Fruit fly (Drosophila melanogaster): ENCODE results near the gene CenB1A.

CenB1A gene

DNA sequence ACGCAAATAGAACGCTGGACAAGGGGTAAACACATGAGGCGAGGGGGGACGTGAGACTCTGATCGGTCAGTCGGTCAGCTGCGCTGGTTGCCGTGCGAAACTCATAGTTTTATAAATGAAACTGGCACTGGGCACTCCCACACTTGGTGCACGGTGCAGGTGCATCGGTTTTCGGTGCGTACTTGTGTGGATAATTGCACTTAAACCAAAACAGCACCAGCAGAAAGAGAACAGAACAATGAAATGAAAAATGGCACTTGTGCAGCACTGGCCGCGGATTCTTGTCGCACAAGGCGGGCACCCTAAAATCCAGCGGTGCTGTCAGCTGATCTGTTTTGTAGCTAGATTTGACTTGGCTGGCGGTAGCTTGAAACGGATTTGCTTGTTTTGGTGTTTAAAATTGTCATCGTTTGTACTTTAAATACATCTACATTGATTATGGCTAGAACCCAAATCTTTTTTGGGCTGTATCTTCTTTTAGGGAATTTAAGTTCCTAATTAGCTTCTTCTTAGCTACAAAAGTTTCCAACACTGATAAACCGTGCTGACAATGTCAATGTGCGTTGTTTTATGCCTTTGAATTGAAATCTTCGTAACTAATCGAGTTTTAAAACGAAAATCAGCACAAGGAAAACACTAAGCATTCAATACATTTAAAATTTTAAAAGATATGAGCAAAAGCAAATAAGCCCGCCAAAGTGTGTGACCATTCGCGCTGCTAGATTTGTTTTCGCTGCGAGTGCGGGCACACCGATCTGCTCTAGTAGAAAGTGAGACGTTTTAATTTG is at the start of gene CenB1A, which contains the start of gene Rassf:
Gene CenB1A, plus strand, starts transcription at position 718 of the 788 bp plus-strand sequence.
Gene Rassf, minus strand, starts transcription at position 249 of the 788 bp plus-strand sequence.
- TF ChIP-seq Snoo (tag; optimal IDR thresholded peaks at IDR 0.05) = no peak
- TF ChIP-seq CG15710 (tag; optimal IDR thresholded peaks at IDR 0.05) = peak; percentile 23
- TF ChIP-seq CG4496 (GFP tag; IDR thresholded peaks at IDR 0.05) = peak; percentile 65; the same call in 2 of the 3 replicates
- peak; percentile 5 for TF ChIP-seq CG34367 (tag; optimal IDR thresholded peaks at IDR 0.05)
- no peak for TF ChIP-seq CG12605 (GFP tag; IDR thresholded peaks at IDR 0.05)
- TF ChIP-seq fd96Ca (GFP tag; IDR thresholded peaks at IDR 0.05) = peak; percentile 53; the same call in 1 of the 3 replicates
- TF ChIP-seq CG17806 (tag; optimal IDR thresholded peaks at IDR 0.05) = no peak
- no peak for TF ChIP-seq EcR (GFP tag; optimal IDR thresholded peaks at IDR 0.05)
- TF ChIP-seq D1 (tag; optimal IDR thresholded peaks at IDR 0.05) = no peak
- TF ChIP-seq CG32121 (GFP tag; IDR thresholded peaks at IDR 0.05) = peak; percentile 18; the same call in 1 of the 2 replicates
- TF ChIP-seq CG8159 (tag; optimal IDR thresholded peaks at IDR 0.05) = peak; percentile 1

DNA sequence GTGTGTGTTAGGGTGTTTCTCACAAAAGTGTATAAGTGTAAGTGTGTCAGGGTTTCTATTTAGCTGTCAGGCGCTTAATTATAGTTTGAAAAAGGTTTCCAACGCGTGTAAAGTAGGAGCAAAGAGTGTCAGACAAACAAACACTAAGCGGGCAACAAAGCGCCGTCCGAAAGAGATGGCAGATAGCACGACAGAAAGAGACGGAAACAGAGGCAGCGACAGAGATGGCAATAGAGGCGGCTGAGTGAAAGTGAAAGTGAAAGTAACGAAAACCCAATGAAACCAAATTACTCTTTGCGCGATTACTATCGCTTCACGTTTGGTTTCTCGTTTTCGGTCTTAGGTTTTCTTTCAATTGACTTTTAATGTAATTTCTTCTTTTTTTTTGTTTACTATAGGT is 43.7 kb upstream of the CenB1A start:
- TF ChIP-seq Snoo (tag; optimal IDR thresholded peaks at IDR 0.05) (no peak), CG14655 (GFP tag; optimal IDR thresholded peaks at IDR 0.05) (no peak), D1 (tag; optimal IDR thresholded peaks at IDR 0.05) (no peak)

DNA sequence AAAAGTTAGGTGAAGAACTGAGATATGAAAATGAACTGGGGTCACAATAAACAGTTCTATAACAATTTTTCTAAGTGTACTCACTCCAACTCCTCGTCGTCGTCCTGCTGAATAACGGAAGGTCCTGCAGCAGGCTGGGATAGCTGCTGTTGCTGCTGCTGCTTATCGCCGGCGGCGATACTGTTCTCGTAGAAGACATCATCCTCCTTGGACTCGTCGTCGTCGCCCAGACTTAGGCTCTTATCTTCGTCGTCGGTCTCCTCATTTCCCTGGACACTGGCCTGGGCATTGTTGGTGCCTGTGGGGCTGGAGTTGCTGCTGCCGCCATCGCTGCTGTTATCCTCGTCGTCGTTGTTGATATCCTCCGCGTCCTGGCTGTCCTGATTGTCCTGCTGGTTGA is 36.9 kb upstream of the CenB1A start:
- TF ChIP-seq CG32121 (GFP tag; IDR thresholded peaks at IDR 0.05) = no peak
- no peak for TF ChIP-seq CG15710 (tag; optimal IDR thresholded peaks at IDR 0.05)
- no peak for TF ChIP-seq CG14655 (GFP tag; optimal IDR thresholded peaks at IDR 0.05)
- no peak for TF ChIP-seq CG13204 (GFP tag; optimal IDR thresholded peaks at IDR 0.05)
- no peak for TF ChIP-seq CG12605 (GFP tag; IDR thresholded peaks at IDR 0.05)
- no peak for TF ChIP-seq CG10348 (GFP tag; IDR thresholded peaks at IDR 0.05)
- TF ChIP-seq CG17806 (tag; optimal IDR thresholded peaks at IDR 0.05) = no peak
- no peak for TF ChIP-seq CG4496 (GFP tag; IDR thresholded peaks at IDR 0.05)
- no peak for TF ChIP-seq Pif1A (GFP tag; optimal IDR thresholded peaks at IDR 0.05)
- no peak for TF ChIP-seq CG8159 (tag; optimal IDR thresholded peaks at IDR 0.05)
- TF ChIP-seq rn (GFP tag; IDR thresholded peaks at IDR 0.05) = no peak

DNA sequence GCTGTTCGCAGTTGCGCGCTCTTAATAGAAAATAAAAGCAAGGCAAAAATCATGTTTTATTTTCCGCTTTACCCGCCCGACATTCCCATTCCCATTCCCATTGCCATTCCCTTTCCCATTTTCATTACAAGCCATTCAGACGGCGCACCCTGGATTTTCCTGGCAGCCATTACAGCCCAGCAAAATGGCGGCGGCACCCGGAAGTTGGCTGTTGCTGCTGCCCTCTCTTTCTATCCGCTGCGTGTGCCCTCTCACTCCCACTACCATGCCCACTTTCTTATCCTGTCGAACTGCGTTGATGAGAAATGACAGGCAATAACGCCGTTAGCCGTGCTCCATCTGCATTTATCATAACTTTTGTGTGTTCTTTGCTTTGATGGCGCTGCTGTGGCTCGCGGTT is 29.9 kb upstream of the CenB1A start:
- TF ChIP-seq Snoo (tag; optimal IDR thresholded peaks at IDR 0.05) (no peak), CG8159 (tag; optimal IDR thresholded peaks at IDR 0.05) (no peak), CG17806 (tag; optimal IDR thresholded peaks at IDR 0.05) (no peak), CG12605 (GFP tag; IDR thresholded peaks at IDR 0.05) (no peak), CG10348 (GFP tag; IDR thresholded peaks at IDR 0.05) (no peak), Pif1B (GFP tag; optimal IDR thresholded peaks at IDR 0.05) (no peak), Ets98B (GFP tag; IDR thresholded peaks at IDR 0.05) (no peak), gl (tag; optimal IDR thresholded peaks at IDR 0.05) (no peak), fd96Ca (GFP tag; IDR thresholded peaks at IDR 0.05) (no peak), CG9948 (tag; optimal IDR thresholded peaks at IDR 0.05) (no peak), CG13204 (GFP tag; optimal IDR thresholded peaks at IDR 0.05) (no peak), rn (GFP tag; IDR thresholded peaks at IDR 0.05) (no peak), Pif1A (GFP tag; optimal IDR thresholded peaks at IDR 0.05) (no peak), CG32121 (GFP tag; IDR thresholded peaks at IDR 0.05) (no peak)

DNA sequence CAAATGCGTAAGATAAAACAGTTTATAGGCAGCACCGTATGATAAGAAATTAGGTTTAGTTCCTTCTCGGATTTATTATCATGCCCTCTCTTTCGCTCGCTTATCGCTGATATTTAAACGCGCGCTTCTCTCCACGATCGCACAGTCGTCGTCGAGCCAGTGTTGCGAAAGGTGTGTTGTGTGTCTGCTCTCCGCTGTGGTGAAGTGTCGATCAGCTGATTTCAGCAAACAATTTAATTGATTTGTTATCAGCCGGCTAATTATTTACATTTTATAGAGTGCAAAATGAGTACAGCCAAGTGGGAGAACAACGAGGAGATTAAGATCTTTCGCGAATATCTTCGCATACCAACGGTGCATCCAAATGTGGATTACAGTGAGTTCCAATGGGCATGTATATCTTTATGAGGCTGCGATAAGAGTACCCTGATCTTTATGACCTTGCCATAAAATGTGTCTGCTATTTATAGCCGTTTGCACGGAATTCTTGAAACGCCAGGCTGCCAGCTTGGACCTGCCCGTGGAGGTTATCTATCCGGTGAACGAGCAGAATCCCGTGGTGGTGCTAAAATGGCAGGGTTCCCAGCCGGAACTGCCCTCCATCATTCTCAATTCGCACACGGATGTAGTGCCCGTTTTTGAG is 26.5 kb upstream of the CenB1A start, which contains the start of the genes CG17110 and CG6726:
Gene CG17110, plus strand, starts transcription at position 139 of the 643 bp plus-strand sequence.
Gene CG6726, plus strand, starts transcription at position 139 of the 643 bp plus-strand sequence.
- no peak for TF ChIP-seq CG9948 (tag; optimal IDR thresholded peaks at IDR 0.05)
- no peak for TF ChIP-seq CG32121 (GFP tag; IDR thresholded peaks at IDR 0.05)
- TF ChIP-seq CG15710 (tag; optimal IDR thresholded peaks at IDR 0.05) = no peak
- no peak for TF ChIP-seq CG8301 (tag; optimal IDR thresholded peaks at IDR 0.05)
- no peak for TF ChIP-seq CG14655 (GFP tag; optimal IDR thresholded peaks at IDR 0.05)
- no peak for TF ChIP-seq CG34367 (tag; optimal IDR thresholded peaks at IDR 0.05)
- TF ChIP-seq Pif1A (GFP tag; optimal IDR thresholded peaks at IDR 0.05) = no peak
- TF ChIP-seq Snoo (tag; optimal IDR thresholded peaks at IDR 0.05) = no peak
- TF ChIP-seq CG4496 (GFP tag; IDR thresholded peaks at IDR 0.05) = no peak
- TF ChIP-seq Pif1B (GFP tag; optimal IDR thresholded peaks at IDR 0.05) = no peak
- TF ChIP-seq EcR (GFP tag; optimal IDR thresholded peaks at IDR 0.05) = no peak
- no peak for TF ChIP-seq CG17806 (tag; optimal IDR thresholded peaks at IDR 0.05)

DNA sequence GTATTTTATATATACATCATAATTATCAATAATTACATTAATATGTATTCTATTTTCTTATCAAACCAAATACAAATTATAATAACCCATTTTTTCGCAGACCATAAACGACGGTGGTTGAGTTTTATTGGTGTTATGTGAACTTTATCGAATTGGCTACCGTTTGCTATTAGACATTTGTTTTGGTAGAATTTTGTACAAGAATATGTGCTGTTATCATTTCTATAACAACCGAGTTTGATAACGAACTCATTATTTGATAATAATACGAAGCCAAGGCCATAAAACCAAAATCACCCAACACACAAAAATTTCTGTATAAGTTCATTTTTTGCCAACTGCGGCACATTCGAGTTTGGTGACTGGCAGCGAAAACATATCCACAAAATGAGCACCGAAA is 22.9 kb upstream of the CenB1A start, which contains the start of gene CG17109:
Gene CG17109, plus strand, starts transcription at position 345 of the 400 bp plus-strand sequence.
- no peak for TF ChIP-seq CG9948 (tag; optimal IDR thresholded peaks at IDR 0.05)
- no peak for TF ChIP-seq gl (tag; optimal IDR thresholded peaks at IDR 0.05)
- no peak for TF ChIP-seq CG8159 (tag; optimal IDR thresholded peaks at IDR 0.05)
- no peak for TF ChIP-seq CG10348 (GFP tag; IDR thresholded peaks at IDR 0.05)
- TF ChIP-seq Ets98B (GFP tag; IDR thresholded peaks at IDR 0.05) = no peak
- no peak for TF ChIP-seq Snoo (tag; optimal IDR thresholded peaks at IDR 0.05)
- no peak for TF ChIP-seq EcR (GFP tag; optimal IDR thresholded peaks at IDR 0.05)
- no peak for TF ChIP-seq CG4496 (GFP tag; IDR thresholded peaks at IDR 0.05)
- no peak for TF ChIP-seq CG34367 (tag; optimal IDR thresholded peaks at IDR 0.05)
- no peak for TF ChIP-seq Pif1A (GFP tag; optimal IDR thresholded peaks at IDR 0.05)
- no peak for TF ChIP-seq CG13204 (GFP tag; optimal IDR thresholded peaks at IDR 0.05)
- no peak for TF ChIP-seq CG14655 (GFP tag; optimal IDR thresholded peaks at IDR 0.05)
- no peak for TF ChIP-seq fd96Ca (GFP tag; IDR thresholded peaks at IDR 0.05)
- TF ChIP-seq CG8301 (tag; optimal IDR thresholded peaks at IDR 0.05) = no peak
